Worm (Caenorhabditis elegans): ENCODE data around the gene lab-2.

Gene lab-2

DNA sequence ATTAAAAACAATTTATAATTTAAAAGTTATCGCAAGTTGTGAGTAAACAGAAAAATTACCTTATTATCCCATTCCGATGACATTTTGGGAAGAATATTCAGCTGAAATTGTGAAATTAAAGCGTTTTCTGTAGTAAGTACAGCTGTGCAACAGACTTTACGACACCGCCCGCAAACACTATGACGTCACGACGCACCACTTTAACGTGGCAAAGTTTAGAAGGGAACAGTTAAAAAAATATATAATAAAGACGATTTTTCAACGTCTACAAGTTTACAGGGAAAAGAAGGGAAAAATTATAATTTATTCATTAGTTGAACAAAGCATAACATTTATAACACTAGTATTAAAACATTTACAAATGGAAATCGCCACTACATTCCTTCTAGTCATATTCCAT is 24.5 kb upstream of the lab-2 start, which contains the start of gene F08F8.9:
Gene F08F8.9, minus strand, starts transcription at position 101 of the 400 bp plus-strand sequence.
- no peak for TF ChIP-seq K12H6.12 (tag; optimal IDR thresholded peaks at IDR 0.05)
- no peak for TF ChIP-seq dox-1 (GFP tag; IDR thresholded peaks at IDR 0.05)
- no peak for TF ChIP-seq akir-1 (GFP tag; optimal IDR thresholded peaks at IDR 0.05)
- no peak for TF ChIP-seq snpc-4 (GFP tag; optimal IDR thresholded peaks at IDR 0.05)
- TF ChIP-seq snpc-4 (tag; optimal IDR thresholded peaks at IDR 0.05): no peak
- TF ChIP-seq ztf-3 (GFP tag; optimal IDR thresholded peaks at IDR 0.05): no peak
- TF ChIP-seq ZK185.1 (tag; optimal IDR thresholded peaks at IDR 0.05; ENCODE audit: poor library complexity, severe bottlenecking): no peak
- no peak for TF ChIP-seq C06A6.2 (GFP tag; conservative IDR thresholded peaks at IDR 0.05)
- no peak for TF ChIP-seq ceh-100 (GFP tag; IDR thresholded peaks at IDR 0.05)
- no peak for TF ChIP-seq efl-1 (GFP tag; optimal IDR thresholded peaks at IDR 0.05)

DNA sequence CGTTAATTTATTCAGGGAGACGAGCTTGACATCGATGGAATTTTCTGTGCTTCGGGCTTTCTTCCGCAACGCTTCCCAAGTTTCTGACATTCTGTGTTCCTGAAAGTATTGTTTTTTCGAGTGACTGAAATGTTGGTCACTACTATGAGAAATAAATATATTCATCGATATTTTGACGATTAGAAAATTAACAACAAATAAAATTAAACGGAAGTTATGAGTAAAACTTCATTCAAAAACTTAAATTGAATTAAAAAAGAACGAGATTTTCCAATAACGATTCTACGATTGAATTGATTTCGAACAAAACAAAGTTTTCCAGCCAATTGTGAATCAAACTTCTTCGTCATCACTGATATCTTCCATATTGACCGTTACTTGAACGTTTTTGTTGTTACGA is 19.7 kb upstream of the lab-2 start, which contains the start of gene gos-28:
Gene gos-28, minus strand, starts transcription at position 101 of the 400 bp plus-strand sequence.
- no peak for TF ChIP-seq T26A5.8 (tag; optimal IDR thresholded peaks at IDR 0.05)
- TF ChIP-seq F49E8.2 (tag; optimal IDR thresholded peaks at IDR 0.05; ENCODE audit: insufficient read depth): no peak
- no peak for TF ChIP-seq madf-8 (GFP tag; conservative IDR thresholded peaks at IDR 0.05)
- TF ChIP-seq Y56A3A.18 (GFP tag; IDR thresholded peaks at IDR 0.05): no peak
- no peak for TF ChIP-seq ztf-26 (tag; optimal IDR thresholded peaks at IDR 0.05)
- TF ChIP-seq ztf-3 (GFP tag; optimal IDR thresholded peaks at IDR 0.05): no peak
- TF ChIP-seq F57C9.4 (tag; optimal IDR thresholded peaks at IDR 0.05): no peak
- no peak for TF ChIP-seq F22D6.2 (tag; optimal IDR thresholded peaks at IDR 0.05)
- no peak for TF ChIP-seq lin-26 (GFP tag; IDR thresholded peaks at IDR 0.05)
- TF ChIP-seq lin-35 (GFP tag; optimal IDR thresholded peaks at IDR 0.05): no peak

DNA sequence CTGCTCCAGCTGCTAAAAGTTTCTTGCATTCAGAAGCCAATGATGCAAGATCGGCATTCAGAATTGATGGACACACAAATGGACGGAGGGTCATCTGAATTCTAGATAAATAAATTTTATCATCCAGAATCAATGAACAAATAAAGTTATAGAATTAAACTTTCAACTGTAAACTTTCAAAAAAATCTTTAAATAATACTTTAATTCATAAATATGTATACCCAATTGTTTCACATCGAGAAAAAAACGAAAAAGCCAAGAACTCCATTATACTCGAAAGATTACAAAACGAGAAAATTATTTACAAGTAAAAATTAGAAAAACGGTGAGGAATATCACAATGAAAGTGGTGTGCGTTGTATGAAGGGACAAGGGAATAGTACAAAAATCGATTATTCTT is 17.6 kb upstream of the lab-2 start, which contains the start of gene F08F8.7:
Gene F08F8.7, minus strand, starts transcription at position 101 of the 400 bp plus-strand sequence.
- TF ChIP-seq Y53G8AR.9 (GFP tag; conservative IDR thresholded peaks at IDR 0.05): no peak
- no peak for TF ChIP-seq tlf-1 (GFP tag; optimal IDR thresholded peaks at IDR 0.05)
- no peak for TF ChIP-seq Y79H2A.3 (GFP tag; conservative IDR thresholded peaks at IDR 0.05)
- TF ChIP-seq aptf-2 (GFP tag; conservative IDR thresholded peaks at IDR 0.05): no peak
- TF ChIP-seq F33H1.4 (GFP tag; IDR thresholded peaks at IDR 0.05): no peak
- no peak for TF ChIP-seq D2030.7 (GFP tag; IDR thresholded peaks at IDR 0.05)
- no peak for TF ChIP-seq T26A5.8 (tag; optimal IDR thresholded peaks at IDR 0.05)
- TF ChIP-seq hsf-1 (GFP tag; IDR thresholded peaks at IDR 0.05): no peak
- TF ChIP-seq snpc-1.3 (tag; optimal IDR thresholded peaks at IDR 0.05; ENCODE audit: insufficient read depth): no peak
- TF ChIP-seq madf-8 (GFP tag; conservative IDR thresholded peaks at IDR 0.05): no peak
- TF ChIP-seq repo-1 (tag; optimal IDR thresholded peaks at IDR 0.05): no peak
- no peak for TF ChIP-seq xnd-1 (tag; optimal IDR thresholded peaks at IDR 0.05)
- no peak for TF ChIP-seq tbx-9 (tag; optimal IDR thresholded peaks at IDR 0.05; ENCODE audit: borderline replicate concordance)
- no peak for TF ChIP-seq gei-17 (GFP tag; optimal IDR thresholded peaks at IDR 0.05)

DNA sequence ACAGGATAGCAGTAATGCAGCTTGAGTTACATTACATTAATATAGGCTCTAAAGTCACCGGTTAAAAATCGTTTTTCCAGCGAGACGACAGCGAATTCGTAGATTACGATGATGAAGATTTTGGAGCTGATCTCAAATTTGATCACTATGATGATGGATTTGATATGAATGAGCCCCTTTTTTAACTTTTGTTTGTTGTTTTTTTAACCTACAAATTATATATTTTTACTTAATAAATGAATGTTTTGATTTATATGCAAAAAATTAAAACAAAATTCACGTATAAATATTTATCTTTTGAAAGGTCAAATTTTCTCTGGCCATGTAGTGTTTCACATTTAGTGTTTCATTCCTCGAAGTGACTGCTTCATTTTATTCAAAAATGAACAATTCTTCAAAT is 14.0 kb upstream of the lab-2 start, which contains the start of gene F08F8.6:
Gene F08F8.6, plus strand, starts transcription at position 301 of the 400 bp plus-strand sequence.
- TF ChIP-seq zfh-2 (GFP tag; conservative IDR thresholded peaks at IDR 0.05) (no peak), K11D2.4 (GFP tag; IDR thresholded peaks at IDR 0.05) (no peak), Y95B8A.8 (GFP tag; IDR thresholded peaks at IDR 0.05) (no peak), snpc-4 (GFP tag; optimal IDR thresholded peaks at IDR 0.05) (no peak), snpc-4 (tag; optimal IDR thresholded peaks at IDR 0.05) (no peak), ztf-22 (GFP tag; optimal IDR thresholded peaks at IDR 0.05) (no peak), lag-1 (GFP tag; IDR thresholded peaks at IDR 0.05) (no peak), madf-10 (tag; optimal IDR thresholded peaks at IDR 0.05) (no peak), ekl-4 (GFP tag; IDR thresholded peaks at IDR 0.05) (no peak), efl-1 (GFP tag; optimal IDR thresholded peaks at IDR 0.05) (no peak), snpc-3.4 (tag; optimal IDR thresholded peaks at IDR 0.05) (no peak), die-1 (tag; optimal IDR thresholded peaks at IDR 0.05) (no peak), F57C9.4 (tag; optimal IDR thresholded peaks at IDR 0.05) (no peak), K12H6.12 (tag; optimal IDR thresholded peaks at IDR 0.05) (no peak), Y67H2A.10 (GFP tag; conservative IDR thresholded peaks at IDR 0.05) (no peak), hrde-1 (tag; optimal IDR thresholded peaks at IDR 0.05; ENCODE audit: borderline replicate concordance) (no peak), ets-4 (GFP tag; optimal IDR thresholded peaks at IDR 0.05) (no peak), snpc-1.3 (tag; optimal IDR thresholded peaks at IDR 0.05; ENCODE audit: insufficient read depth) (no peak), B0035.1 (tag; optimal IDR thresholded peaks at IDR 0.05) (no peak)
